Worm (Caenorhabditis elegans): Measurements from ENCODE around the gene C39B10.7.

The C39B10.7 gene

DNA sequence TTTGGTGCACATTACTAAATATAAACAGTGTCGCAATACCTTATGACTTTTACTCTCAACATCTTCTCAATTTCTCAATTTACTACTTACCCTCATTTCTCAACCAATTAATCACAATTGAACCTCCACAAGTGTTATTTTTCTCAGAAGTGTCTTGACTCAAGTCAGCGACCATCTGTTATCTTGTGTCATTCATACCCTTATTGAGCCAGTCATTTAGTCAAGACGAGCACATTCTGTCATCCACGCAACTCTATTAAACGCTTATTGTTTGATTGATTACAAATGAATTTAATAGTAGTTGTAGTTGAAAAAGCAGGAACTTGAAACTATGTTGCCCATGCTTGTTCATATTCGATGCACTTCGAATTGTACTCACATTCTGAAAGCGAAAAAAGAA, 26.7 kb downstream of the C39B10.7 start (continued):
- TF ChIP-seq snpc-1.1 (tag; optimal IDR thresholded peaks at IDR 0.05; ENCODE audit: insufficient read depth) (no peak), ama-1 (optimal IDR thresholded peaks at IDR 0.05) (no peak), ama-1 (GFP tag; optimal IDR thresholded peaks at IDR 0.05) (no peak), hlh-12 (tag; optimal IDR thresholded peaks at IDR 0.05) (no peak), nfya-1 (tag; optimal IDR thresholded peaks at IDR 0.05; ENCODE audit: borderline replicate concordance, insufficient read depth) (no peak), mxl-1 (tag; optimal IDR thresholded peaks at IDR 0.05) (no peak), hsf-1 (GFP tag; IDR thresholded peaks at IDR 0.05) (no peak)

DNA sequence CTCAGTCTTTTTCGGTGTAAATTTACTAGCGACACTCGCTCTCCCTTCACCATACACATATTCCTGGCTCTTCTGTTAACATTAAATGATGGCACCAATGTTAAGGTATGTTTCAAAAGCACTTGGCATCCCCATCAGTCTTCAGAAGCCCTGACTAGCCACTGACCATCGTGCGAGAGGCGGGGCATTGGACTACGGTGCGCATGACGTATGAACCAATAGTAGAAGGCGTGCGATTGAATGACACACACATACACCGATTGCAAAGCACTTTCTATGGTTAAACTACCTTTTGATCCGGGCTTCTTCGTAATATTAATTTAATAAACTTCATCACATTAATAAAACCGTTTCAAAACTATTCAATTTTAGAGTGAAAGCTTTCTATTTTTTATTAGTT, 28.5 kb downstream of the C39B10.7 start:
- TF ChIP-seq nfyb-1 (GFP tag; IDR thresholded peaks at IDR 0.05) (no peak), ztf-18 (tag; optimal IDR thresholded peaks at IDR 0.05) (no peak), lir-1 (GFP tag; conservative IDR thresholded peaks at IDR 0.05) (no peak), akir-1 (GFP tag; optimal IDR thresholded peaks at IDR 0.05) (no peak), egl-18 (GFP tag; IDR thresholded peaks at IDR 0.05) (no peak), let-526 (GFP tag; IDR thresholded peaks at IDR 0.05) (no peak), ekl-4 (GFP tag; IDR thresholded peaks at IDR 0.05) (no peak)

DNA sequence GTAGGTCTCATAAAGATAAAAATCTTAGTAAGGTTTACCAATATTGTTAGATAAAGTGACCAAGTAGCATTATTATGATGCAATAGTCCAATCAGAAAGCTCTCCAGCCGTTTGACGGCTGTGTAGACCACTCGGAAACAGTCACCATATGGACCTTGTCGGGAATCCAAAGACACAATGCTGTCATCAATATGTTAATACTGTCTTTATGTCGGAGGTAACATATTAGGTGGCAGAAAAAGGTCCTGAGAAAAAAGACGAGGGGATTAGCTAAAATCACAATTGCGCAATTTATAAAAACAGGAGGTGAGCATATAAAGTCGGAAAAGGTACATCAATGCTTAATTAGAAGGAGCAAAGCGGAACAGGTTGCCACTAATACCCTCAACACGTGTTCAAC, 31.3 kb downstream of the C39B10.7 start:
- TF ChIP-seq ceh-58 (GFP tag; IDR thresholded peaks at IDR 0.05) (no peak), K12H6.12 (tag; optimal IDR thresholded peaks at IDR 0.05) (no peak), ceh-91 (GFP tag; IDR thresholded peaks at IDR 0.05) (no peak), ztf-22 (GFP tag; optimal IDR thresholded peaks at IDR 0.05) (no peak), pha-4 (tag; optimal IDR thresholded peaks at IDR 0.05) (no peak), rcor-1 (GFP tag; IDR thresholded peaks at IDR 0.05) (no peak), nhr-179 (tag; optimal IDR thresholded peaks at IDR 0.05) (no peak), attf-5 (GFP tag; optimal IDR thresholded peaks at IDR 0.05) (no peak), xnd-1 (tag; optimal IDR thresholded peaks at IDR 0.05) (no peak)

DNA sequence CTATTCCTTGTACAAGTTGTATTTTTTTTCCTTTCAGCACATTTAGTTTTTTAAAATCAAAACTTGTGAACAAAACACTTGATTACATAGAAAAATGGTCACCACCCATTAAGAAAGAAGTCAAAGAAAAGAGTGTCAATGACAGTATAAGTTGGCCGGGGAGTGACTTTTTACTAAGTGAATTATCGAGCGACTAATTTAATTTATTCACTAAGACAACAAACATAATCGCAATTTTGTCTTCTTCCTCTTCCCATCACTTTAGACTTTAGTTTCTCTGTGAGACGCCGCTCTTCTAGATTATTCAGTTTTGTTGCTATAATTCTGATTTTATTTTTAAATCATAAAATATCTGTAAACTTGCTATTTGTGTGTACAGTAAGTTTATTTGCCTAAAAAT, 37.4 kb downstream of the C39B10.7 start:
- TF ChIP-seq Y53F4B.3 (GFP tag; IDR thresholded peaks at IDR 0.05): no peak
- no peak for TF ChIP-seq hmg-1.2 (GFP tag; IDR thresholded peaks at IDR 0.05)
- no peak for TF ChIP-seq F49E8.2 (tag; optimal IDR thresholded peaks at IDR 0.05; ENCODE audit: insufficient read depth)
- TF ChIP-seq unc-130 (GFP tag; optimal IDR thresholded peaks at IDR 0.05): no peak
- no peak for TF ChIP-seq nfyb-1 (GFP tag; IDR thresholded peaks at IDR 0.05)

DNA sequence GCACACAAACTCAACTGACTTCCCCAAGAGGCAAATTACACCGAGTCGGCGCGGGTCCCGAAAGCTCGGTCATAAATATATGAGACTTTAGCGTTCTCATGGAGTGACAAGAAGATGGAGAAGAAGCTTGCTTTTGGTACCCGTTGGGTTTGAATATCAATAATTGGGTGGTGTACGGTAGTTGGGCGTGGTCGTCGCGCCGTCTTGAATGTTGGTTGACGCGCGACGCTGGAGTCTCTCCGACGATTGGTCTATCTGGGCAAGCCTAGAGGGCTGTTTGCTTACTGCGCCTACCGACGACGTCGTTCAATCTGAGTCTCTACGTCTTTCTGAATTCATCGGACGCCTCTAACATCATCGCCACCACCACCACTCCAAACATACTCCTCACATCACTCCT, 38.2 kb downstream of the C39B10.7 start:
- TF ChIP-seq zim-3 (tag; optimal IDR thresholded peaks at IDR 0.05) (no peak), ceh-91 (GFP tag; IDR thresholded peaks at IDR 0.05) (no peak), lsl-1 (GFP tag; optimal IDR thresholded peaks at IDR 0.05) (no peak), madf-8 (GFP tag; conservative IDR thresholded peaks at IDR 0.05) (no peak), lir-1 (GFP tag; conservative IDR thresholded peaks at IDR 0.05) (no peak), dox-1 (GFP tag; IDR thresholded peaks at IDR 0.05) (no peak), madf-10 (tag; optimal IDR thresholded peaks at IDR 0.05) (no peak), somi-1 (GFP tag; optimal IDR thresholded peaks at IDR 0.05) (no peak)

All from whole organism, young adult.